Worm (Caenorhabditis elegans) whole organism, L4/young adult: ENCODE results near the gene Y43F8B.18.

Source experiments
- W03F9.2 ChIP-seq: fragments of 150-350 bp; optimal IDR thresholded peaks from 2 replicates; lab custom pipeline; 2014; ENCODE audit warnings: missing biosample characterization, missing genetic modification characterization
- dao-5 ChIP-seq: sonication (generic microtip); optimal IDR thresholded peaks from 2 replicates; lab custom pipeline; 2016; ENCODE audit warnings: missing genotype, missing genetic modification characterization, moderate library complexity, missing compliant biosample characterization
- him-1 ChIP-seq: sonication (generic microtip); optimal IDR thresholded peaks from 2 replicates; lab custom pipeline; 2016; ENCODE audit warnings: missing genotype, missing genetic modification reagents, missing genetic modification characterization, missing compliant biosample characterization

The Y43F8B.18 gene

DNA sequence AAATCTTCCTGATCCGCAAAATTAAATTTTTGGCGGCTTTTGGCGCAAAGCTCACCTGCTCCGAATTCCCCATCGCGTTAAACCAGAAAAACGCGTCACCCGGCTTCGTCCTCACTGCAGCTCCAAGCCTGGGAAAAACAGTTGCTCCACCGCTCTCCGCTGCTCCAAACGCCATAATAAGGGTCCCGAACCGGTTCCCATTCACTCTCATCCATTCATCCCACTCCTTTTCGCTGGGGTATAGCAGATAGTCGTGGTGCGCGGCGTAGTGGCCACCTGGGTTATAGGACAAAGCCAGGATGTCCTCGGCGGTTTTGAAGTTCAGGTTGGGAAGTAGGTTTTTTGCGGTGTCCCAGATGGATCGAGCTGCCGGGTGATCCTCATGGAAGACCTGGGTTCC is 25.1 kb downstream of the Y43F8B.18 start:
- TF ChIP-seq dao-5 (tag; lab: Kevin White, UChicago) (no peak), him-1 (tag; lab: Kevin White, UChicago) (no peak), W03F9.2 (tag; lab: Kevin White, UChicago) (no peak)

DNA sequence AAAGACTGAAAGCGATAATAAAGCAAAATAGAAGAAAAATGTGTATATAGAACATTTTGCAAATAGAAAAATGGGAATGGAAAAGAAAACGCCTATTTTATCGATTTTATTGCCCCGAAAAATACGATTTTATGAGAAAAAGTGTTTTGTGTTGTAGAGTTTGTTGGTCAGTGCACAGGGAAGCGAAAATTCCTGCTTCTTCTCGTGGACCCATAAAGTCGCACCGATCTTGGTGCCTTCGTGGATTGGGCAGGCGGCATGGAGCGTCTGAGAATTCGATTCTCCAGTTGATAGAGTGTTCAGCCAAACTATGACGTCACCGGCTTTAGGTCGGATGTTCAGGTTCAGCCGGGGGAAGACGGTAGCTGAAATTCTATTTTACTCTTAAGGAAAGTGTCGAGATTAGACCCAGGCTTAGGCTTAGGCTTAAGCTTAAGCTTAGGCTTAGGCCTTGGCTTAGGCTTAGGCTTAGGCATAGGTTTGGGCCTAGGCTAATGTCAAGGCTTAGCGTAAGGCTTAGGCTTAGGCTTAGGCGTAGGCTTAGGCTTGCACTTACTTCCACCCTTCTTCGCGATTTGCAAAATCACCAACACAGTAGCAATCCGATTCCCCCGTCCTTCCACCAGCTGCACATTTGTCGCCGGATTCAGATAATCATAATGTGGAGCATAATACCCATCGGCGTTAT is 26.6 kb downstream of the Y43F8B.18 start, which contains the start of gene Y43F8B.19:
Gene Y43F8B.19 (minus strand): TSS at position 51 of the 688 bp plus-strand sequence.
- no peak for TF ChIP-seq dao-5 (tag; lab: Kevin White, UChicago)
- TF ChIP-seq him-1 (tag; lab: Kevin White, UChicago), result no peak
- no peak for TF ChIP-seq W03F9.2 (tag; lab: Kevin White, UChicago)

DNA sequence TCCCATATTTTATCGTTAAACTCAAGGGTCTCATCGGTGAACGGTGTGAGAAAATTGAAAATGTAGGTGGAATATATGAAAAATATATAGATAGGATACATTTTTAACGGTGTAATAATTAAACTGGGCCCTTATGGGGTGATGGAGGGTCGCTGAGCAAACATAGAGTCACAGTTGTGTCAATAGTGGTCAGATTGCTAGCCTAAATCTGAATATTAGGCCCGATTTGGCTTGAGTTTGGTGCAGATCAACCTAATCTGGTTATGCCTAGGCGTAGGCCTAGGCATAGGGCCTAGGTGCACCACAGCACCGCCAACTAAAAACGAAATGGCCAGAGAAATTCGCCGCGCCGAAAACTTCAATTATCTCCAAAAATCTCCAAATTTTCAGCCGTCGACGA is 27.8 kb downstream of the Y43F8B.18 start, which contains the start of gene phy-4:
Gene phy-4 (minus strand): TSS at position 101 of the 400 bp plus-strand sequence.
- TF ChIP-seq him-1 (tag; lab: Kevin White, UChicago), result no peak
- no peak for TF ChIP-seq dao-5 (tag; lab: Kevin White, UChicago)
- TF ChIP-seq W03F9.2 (tag; lab: Kevin White, UChicago), result no peak

DNA sequence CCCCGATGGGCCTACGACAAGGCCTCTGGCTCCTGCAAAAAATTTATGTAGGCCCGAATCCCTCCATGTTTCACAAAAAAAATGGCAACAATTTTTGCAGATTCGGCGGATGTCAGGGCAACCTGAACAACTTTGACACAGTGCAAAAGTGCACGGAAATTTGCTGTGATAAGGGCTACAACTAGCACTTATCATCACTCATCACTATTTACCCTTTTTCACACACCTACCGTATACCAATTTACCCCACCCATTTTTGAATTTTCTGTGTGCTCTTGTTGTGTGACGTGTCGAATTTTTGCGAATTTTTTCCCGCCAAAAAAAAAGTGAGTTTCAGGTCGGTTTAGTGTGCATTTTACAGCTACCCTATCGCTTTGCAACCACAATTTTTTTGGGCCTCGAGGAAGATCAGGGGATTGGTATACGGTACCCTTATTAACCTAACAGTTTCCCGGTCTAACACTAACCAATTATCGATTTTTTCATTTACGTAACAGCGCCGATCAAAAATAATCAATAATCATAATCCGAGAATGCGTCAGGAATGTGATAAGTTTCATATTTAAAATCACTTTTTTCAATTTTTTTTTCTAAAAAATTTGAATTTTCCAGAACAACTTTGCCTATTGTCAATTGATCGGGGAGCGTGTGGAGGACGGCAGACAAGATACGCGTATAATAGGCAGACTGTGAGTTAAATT is 32.8 kb downstream of the Y43F8B.18 start:
- no peak for TF ChIP-seq dao-5 (tag; lab: Kevin White, UChicago)
- TF ChIP-seq him-1 (tag; lab: Kevin White, UChicago), result no peak
- no peak for TF ChIP-seq W03F9.2 (tag; lab: Kevin White, UChicago)

DNA sequence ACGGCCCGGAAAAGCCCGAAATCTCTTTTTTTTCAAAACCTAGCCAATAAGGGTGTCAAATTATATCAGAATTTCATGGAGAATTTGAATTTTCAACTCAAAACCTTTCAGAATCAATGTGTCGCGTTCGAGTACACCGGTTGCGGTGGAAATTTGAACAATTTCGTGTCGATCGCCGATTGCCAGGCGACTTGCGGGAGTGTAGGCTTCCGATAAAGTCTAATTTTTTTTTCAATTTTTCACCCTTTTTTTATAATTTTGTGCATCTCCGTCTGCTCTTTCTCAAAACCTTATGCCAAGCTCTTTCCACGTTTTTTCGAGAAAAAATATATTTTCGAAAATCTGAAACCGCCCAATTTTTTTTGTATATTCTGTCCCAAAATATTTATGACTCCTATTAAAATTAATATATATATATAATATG is 33.7 kb downstream of the Y43F8B.18 start:
- TF ChIP-seq him-1 (tag; lab: Kevin White, UChicago), result no peak
- no peak for TF ChIP-seq dao-5 (tag; lab: Kevin White, UChicago)
- no peak for TF ChIP-seq W03F9.2 (tag; lab: Kevin White, UChicago)

DNA sequence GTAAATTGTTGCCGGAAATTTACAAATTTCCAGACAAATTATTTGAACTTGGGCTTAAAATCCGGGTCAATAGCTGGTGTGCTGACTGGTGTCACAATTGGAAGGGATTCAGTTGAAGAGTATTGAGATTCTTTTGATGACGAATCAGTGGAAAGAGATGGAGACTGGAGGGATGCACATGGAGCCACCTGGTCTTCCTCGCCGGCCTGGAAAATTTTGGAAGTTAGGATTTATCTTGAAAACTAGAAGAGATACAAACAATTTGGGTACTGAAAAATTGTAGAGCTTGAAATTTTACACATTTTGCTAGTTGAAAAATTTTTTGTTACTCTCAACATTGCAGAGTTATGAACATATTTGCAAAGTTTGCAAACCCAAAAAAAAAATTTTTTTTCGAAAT is 34.3 kb downstream of the Y43F8B.18 start:
- TF ChIP-seq dao-5 (tag; lab: Kevin White, UChicago), result no peak

DNA sequence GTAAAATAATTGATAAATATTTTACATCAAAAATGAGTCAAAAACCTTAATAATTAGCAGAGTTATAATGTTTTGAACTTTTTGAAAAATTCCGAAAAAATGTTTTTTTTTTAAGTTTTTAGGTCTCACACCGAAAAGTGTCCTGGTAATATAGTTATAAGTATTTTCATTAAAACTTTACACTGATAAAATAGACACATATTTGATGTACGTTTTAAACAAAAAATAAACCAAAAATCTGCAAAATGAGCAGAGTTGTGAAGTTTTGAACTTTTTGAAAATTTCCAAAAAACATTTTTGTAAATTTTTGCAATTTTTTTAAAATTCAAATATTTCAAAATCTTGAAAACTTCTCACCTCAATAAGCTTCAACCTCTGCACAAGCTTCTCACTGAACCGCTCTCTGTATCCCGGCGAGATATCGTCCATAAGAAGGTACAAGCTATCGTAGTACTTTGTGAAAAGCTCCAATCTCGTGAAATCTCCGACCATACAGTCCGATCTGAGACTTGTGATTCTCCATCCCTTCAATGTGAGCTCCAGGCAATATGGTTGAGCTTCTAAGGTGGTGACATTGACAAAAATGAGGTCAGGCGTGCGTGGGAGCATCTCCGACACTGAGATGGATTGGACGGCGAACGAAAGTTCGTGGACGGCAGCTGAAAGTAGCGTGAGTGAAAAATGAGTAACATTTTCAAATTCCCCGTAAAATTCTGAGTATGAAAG is 35.0 kb downstream of the Y43F8B.18 start:
- no peak for TF ChIP-seq him-1 (tag; lab: Kevin White, UChicago)
- TF ChIP-seq W03F9.2 (tag; lab: Kevin White, UChicago), result no peak
- no peak for TF ChIP-seq dao-5 (tag; lab: Kevin White, UChicago)

DNA sequence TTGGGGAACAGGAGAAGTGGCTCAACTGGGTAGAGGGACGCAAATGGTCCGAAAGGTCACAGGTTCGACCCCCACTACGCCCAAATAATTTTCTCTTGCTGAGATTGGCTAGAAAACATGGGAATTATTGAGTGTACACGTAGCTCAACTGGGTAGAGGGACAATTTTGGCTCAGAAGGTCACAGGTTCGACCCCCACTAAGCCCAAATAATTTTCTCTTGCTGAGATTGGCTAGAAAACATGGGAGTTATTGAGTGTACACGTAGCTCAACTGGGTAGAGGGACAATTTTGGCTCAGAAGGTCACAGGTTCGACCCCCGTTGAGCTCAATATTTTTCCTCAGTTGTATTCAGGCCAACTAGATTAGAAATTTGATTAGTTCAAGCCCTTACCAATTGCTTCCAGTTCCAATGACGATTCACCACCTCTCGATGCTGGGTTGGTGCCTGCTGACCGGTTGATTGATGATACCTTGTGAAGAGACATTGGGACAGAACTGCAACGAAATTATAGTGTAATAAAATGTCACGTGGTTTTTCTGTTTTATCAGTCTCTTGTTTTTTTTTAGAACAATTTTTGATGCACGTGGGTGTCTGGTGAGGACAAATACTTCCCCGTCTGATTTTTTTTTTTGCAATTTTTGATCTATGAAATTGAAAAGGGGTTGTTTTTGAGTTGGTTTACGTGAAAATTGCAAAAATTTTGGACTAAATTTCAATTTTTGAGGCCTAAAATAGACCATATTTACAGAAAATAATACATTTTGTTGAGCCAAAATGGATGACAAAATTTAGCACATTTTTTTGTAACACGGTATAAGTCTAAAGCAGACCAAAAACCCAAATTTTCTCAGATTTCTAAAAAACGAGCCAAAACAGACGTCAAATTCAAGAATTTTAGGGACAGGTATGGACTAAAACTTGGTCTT is 35.8 kb downstream of the Y43F8B.18 start:
- no peak for TF ChIP-seq him-1 (tag; lab: Kevin White, UChicago)
- TF ChIP-seq dao-5 (tag; lab: Kevin White, UChicago), result no peak
- no peak for TF ChIP-seq W03F9.2 (tag; lab: Kevin White, UChicago)

DNA sequence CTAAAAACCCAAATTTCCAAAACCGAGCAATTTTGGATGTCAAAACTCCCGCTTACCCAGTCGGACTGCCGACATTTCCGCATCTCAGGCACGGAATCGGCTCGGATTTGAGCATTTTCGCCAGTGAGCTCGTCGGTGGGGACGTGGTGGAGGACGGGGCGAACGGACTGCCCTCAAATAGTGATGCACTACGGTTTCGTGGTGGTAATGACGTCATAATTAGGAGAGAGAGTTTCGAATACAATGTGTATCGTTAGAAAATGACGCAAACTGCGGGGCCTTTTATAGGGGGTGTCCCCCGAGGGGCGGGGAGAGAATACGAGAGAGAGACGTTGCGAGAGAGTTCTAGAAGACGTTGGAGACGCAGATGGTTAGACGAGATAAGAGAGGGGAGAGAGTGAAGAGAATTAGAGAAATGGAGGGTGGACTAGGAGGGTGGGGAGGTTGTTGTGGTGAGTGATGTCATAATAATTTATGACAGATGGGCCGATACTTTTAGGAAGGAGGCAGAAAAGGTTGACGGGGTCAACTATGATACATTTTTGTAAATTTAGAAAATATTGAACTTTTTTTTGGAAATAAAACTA is 36.9 kb downstream of the Y43F8B.18 start:
- peak; percentile 68 for TF ChIP-seq W03F9.2 (tag; lab: Kevin White, UChicago)
- peak; percentile 83 for TF ChIP-seq him-1 (tag; lab: Kevin White, UChicago)
- no peak for TF ChIP-seq dao-5 (tag; lab: Kevin White, UChicago)

DNA sequence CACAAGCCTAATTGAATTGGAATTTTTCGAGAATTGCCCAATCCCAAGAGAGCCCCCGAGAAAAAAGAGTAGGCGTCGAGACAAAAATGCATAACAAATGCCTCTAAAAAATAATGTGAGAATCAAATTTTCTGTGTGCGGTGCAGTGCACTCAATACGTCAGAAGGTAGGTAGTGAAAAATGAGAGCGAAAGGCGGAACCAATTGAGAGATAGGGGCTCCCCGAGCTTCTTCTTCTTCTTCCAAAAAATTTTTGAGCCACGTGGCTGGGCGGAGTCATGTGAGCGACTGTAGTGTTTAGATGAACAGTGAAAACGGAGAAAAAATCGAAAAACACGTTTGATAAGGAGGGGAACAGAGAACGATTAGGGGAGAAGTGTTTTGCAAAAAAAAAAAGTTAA is 38.8 kb downstream of the Y43F8B.18 start:
- no peak for TF ChIP-seq him-1 (tag; lab: Kevin White, UChicago)
- peak; percentile 43 for TF ChIP-seq W03F9.2 (tag; lab: Kevin White, UChicago)

DNA sequence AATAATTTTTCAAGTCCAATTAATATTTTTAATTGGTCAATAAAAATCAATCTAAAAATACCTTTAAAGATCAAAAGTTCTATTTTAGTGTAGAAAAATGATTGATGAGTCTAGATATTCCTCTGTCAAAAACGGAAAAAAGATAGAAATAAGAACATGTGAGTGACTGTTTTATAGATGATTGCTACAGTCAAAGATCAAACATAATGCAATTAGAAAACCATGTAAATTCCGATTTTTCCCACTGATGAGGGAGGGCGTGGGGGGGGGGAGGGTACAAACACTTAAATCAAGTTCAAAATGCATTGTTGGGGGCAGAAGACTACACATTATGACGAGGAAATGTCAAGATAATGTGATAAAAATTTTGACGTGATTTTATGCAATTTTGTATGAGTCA is 40.4 kb downstream of the Y43F8B.18 start:
- TF ChIP-seq W03F9.2 (tag; lab: Kevin White, UChicago) (no peak), him-1 (tag; lab: Kevin White, UChicago) (no peak), dao-5 (tag; lab: Kevin White, UChicago) (no peak)

DNA sequence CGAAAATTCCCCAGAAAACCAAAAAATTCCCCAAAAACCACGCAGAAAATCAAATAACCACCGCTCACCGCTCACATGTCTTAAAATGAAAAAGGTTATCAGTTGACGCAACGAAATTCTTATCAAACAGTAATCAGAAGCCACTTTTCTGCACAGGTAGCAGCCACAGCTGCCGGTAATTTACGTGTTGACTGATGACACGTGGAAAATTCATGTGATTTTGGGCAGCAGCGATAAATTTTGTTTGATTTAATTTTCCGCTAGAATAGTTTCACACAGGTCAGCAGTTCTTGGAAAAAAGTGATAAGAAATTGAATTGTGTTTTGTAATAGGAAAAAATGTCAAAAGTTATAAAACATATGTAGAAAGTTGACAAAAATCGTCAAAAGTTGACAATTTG is 41.8 kb downstream of the Y43F8B.18 start:
- no peak for TF ChIP-seq him-1 (tag; lab: Kevin White, UChicago)
- TF ChIP-seq W03F9.2 (tag; lab: Kevin White, UChicago), result no peak
- TF ChIP-seq dao-5 (tag; lab: Kevin White, UChicago), result no peak
